Fruit fly (Drosophila melanogaster) whole organism: Measurements from ENCODE around the gene CG34307.

Experiments used
- pan ChIP-seq: fragments of >200 bp; optimal IDR thresholded peaks from 2 replicates; lab custom pipeline; 2017
- psq ChIP-seq: fragments of >200 bp; optimal IDR thresholded peaks from 2 replicates; lab custom pipeline; 2017

dm6 chr3R:11902893-11903292 is 5.5 kb downstream of the CG34307 start:
- no peak for TF ChIP-seq pan (lab: Kevin White, UChicago)
- TF ChIP-seq psq (lab: Kevin White, UChicago), result no peak
